Fruit fly (Drosophila melanogaster) whole organism, pupa: ENCODE results near the gene CG14443.

Experiments
- CG10348 ChIP-seq: fragments of 200-800 bp; sonication (Bioruptor generic); IDR thresholded peaks from 2 replicates; pipeline ENCODE4 v1.3.6; 2022; ENCODE audit warnings: missing biosample characterization, missing genetic modification characterization
- CG14655 ChIP-seq: fragments of 200-800 bp; sonication (Bioruptor generic); optimal IDR thresholded peaks from 3 replicates; lab custom pipeline; 2017; ENCODE audit warnings: mild to moderate bottlenecking, missing biosample characterization, missing genetic modification reagents, missing genetic modification characterization
- CG32121 ChIP-seq: fragments of 200-800 bp; sonication (Bioruptor generic); IDR thresholded peaks from 2 replicates; pipeline ENCODE4 v1.3.6; 2022; ENCODE audit warnings: missing biosample characterization, missing genetic modification characterization
- CG4496 ChIP-seq: fragments of 200-800 bp; sonication (Bioruptor generic); IDR thresholded peaks from 3 replicates; pipeline ENCODE4 v1.3.6; 2022; ENCODE audit warnings: missing biosample characterization, missing genetic modification characterization
- EcR ChIP-seq: fragments of 200-800 bp; sonication (Bioruptor generic); optimal IDR thresholded peaks from 3 replicates; lab custom pipeline; 2019; ENCODE audit warnings: missing biosample characterization, missing genetic modification characterization, mild to moderate bottlenecking, moderate library complexity, missing genetic modification reagents
- Snoo ChIP-seq: fragments of 200-800 bp; sonication (Bioruptor generic); optimal IDR thresholded peaks from 3 replicates; lab custom pipeline; 2017; ENCODE audit warnings: missing biosample characterization, mild to moderate bottlenecking, missing genetic modification characterization, inconsistent platforms
- fd96Ca ChIP-seq: fragments of 200-800 bp; sonication (Bioruptor generic); IDR thresholded peaks from 3 replicates; pipeline ENCODE4 v1.3.6; 2022; ENCODE audit warnings: missing biosample characterization, missing genetic modification characterization
- rn ChIP-seq: fragments of 200-800 bp; sonication (Bioruptor generic); IDR thresholded peaks from 2 replicates; pipeline ENCODE4 v1.3.6; 2022; ENCODE audit warnings: missing biosample characterization, missing genetic modification characterization

- TF ChIP-seq CG4496 (GFP tag; lab: Robert Waterston, UW) (peak; percentile 66), Snoo (tag; lab: Kevin White, UChicago) (peak; percentile 38), CG10348 (GFP tag; lab: Robert Waterston, UW) (no peak), CG14655 (peak; percentile 78), CG32121 (GFP tag; lab: Robert Waterston, UW) (peak; percentile 13; the same call in 1 of the 2 replicates), EcR (peak; percentile 86), fd96Ca (no peak; the same call in 1 of the 3 replicates), rn (GFP tag; lab: Robert Waterston, UW) (no peak)
Measured at dm6 chrX:6624006-6624745, 9.6 kb upstream of the CG14443 start.
